Worm (Caenorhabditis elegans) whole organism, L1 larva: ENCODE data around the gene sra-1.

Experiments used
- aly-2 ChIP-seq: fragments of 150-350 bp; optimal IDR thresholded peaks from 2 replicates; lab custom pipeline; 2014; ENCODE audit warnings: missing biosample characterization, missing genetic modification characterization
- dpl-1 ChIP-seq, 3 experiments: fragments of 150-350 bp in 2 of 3; sonication (generic microtip) in 1 of 3; optimal IDR thresholded peaks; 2 replicates each; lab custom pipeline; 2014 to 2017; ENCODE audit warnings: missing biosample characterization in 3 of 3, missing genetic modification characterization in 3 of 3, missing genetic modification reagents in 3 of 3
- egl-13 ChIP-seq: sonication (generic microtip); optimal IDR thresholded peaks from 2 replicates; lab custom pipeline; 2016; ENCODE audit warnings: missing genotype, missing genetic modification reagents, missing genetic modification characterization, missing compliant biosample characterization
- elt-2 ChIP-seq: sonication (generic microtip); optimal IDR thresholded peaks from 2 replicates; lab custom pipeline; 2016; ENCODE audit warnings: missing genetic modification characterization, mild to moderate bottlenecking, inconsistent platforms, missing compliant biosample characterization, missing genetic modification reagents
- lin-13 ChIP-seq: fragments of 150-350 bp; optimal IDR thresholded peaks from 2 replicates; lab custom pipeline; 2014; ENCODE audit warnings: missing biosample characterization, missing genetic modification reagents, missing genetic modification characterization
- nhr-84 ChIP-seq: sonication (generic microtip); optimal IDR thresholded peaks from 2 replicates; lab custom pipeline; 2017; ENCODE audit warnings: missing biosample characterization, missing genetic modification characterization

DNA sequence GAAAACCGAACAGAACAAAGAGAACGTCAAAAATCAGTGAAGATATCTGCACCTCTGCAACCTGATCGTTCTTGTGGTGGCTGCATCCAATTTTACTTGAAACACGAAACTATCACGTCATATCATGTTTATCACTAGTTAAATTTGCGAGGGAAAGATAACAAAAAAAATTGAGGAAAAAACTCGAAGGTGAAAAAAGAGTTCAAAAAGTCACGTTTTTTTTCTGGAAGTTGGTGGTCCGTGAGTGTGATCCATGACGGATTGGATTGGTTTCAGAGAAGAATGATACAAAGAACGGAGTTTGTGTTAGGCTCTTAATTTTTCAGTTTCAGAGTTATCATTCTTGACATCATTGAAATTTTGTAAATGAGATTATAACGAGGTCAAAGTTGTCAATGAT is 38.9 kb downstream of the sra-1 start:
- TF ChIP-seq lin-13 (no peak), egl-13 (tag; lab: Kevin White, UChicago) (no peak), nhr-84 (tag; lab: Kevin White, UChicago) (no peak), dpl-1 (GFP tag; optimal IDR thresholded peaks at IDR 0.05; lab: Kevin White, UChicago) (no peak), aly-2 (no peak), elt-2 (tag; lab: Kevin White, UChicago) (no peak)
